Worm (Caenorhabditis elegans): ENCODE measurements around the gene Y39A3A.3.

DNA sequence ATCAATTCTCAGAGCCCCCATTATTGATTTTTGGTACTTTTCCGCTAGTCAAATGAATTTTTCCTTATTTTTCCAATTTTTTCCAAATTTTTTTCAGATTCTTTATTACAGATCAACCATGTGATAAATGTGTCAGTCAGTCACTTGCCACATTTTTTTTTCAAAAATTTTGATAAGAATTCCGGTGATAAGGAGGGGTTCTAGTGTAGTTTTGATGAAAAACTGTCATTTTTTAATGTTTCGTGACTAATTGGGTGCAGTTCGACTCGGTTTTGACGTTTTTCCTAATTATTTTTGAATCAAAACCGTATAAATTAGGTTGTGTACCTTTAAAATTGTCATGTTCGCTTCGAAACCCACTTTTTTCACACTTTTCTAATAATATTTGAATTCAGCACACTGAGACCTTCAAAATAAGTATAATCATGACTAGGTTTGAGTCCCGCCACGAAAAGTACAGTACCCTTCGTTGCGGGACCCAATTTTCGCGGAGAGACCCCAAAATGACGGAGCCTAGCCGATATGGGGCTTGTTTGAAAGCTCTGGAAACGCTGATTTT is 31.7 kb upstream of the Y39A3A.3 start:
- TF ChIP-seq unc-130 (GFP tag; optimal IDR thresholded peaks at IDR 0.05) (no peak), dpff-1 (tag; optimal IDR thresholded peaks at IDR 0.05) (no peak), unc-62 (GFP tag; optimal IDR thresholded peaks at IDR 0.05) (peak; percentile 71), C06A6.2 (GFP tag; conservative IDR thresholded peaks at IDR 0.05) (no peak), nfya-1 (tag; optimal IDR thresholded peaks at IDR 0.05; ENCODE audit: borderline replicate concordance, insufficient read depth) (no peak), zim-3 (tag; optimal IDR thresholded peaks at IDR 0.05) (no peak), F49E8.2 (tag; optimal IDR thresholded peaks at IDR 0.05; ENCODE audit: insufficient read depth) (no peak), repo-1 (tag; optimal IDR thresholded peaks at IDR 0.05) (no peak), lin-40 (tag; optimal IDR thresholded peaks at IDR 0.05) (no peak), B0261.1 (tag; optimal IDR thresholded peaks at IDR 0.05) (no peak), him-1 (tag; optimal IDR thresholded peaks at IDR 0.05) (no peak), snpc-4 (GFP tag; optimal IDR thresholded peaks at IDR 0.05) (no peak), snpc-4 (tag; optimal IDR thresholded peaks at IDR 0.05) (no peak)
